Fruit fly (Drosophila melanogaster) whole organism, embryonic: ENCODE results near the gene Mob3.
A peak's percentile ranks its signal among the peaks of the same experiment; 100 is the strongest.

ENCODE experiments used
- BEAF-32 ChIP-seq: fragments of 200-800 bp; sonication (Bioruptor generic); optimal IDR thresholded peaks from 3 replicates; lab custom pipeline; 2017; ENCODE audit warnings: missing biosample characterization, missing genetic modification characterization, mild to moderate bottlenecking, moderate library complexity, missing genetic modification reagents
- C15 ChIP-seq: fragments of 200-800 bp; sonication (Bioruptor generic); IDR thresholded peaks from 3 replicates; pipeline ENCODE4 v1.3.6; 2022; ENCODE audit warnings: missing biosample characterization, missing genetic modification characterization
- CG11560 ChIP-seq: fragments of 200-800 bp; sonication (Bioruptor generic); IDR thresholded peaks from 3 replicates; pipeline ENCODE4 v1.3.6; 2022; ENCODE audit warnings: missing biosample characterization, missing genetic modification characterization
- CG12236 ChIP-seq: fragments of 200-800 bp; sonication (Bioruptor generic); optimal IDR thresholded peaks from 2 replicates; lab custom pipeline; 2016; ENCODE audit warnings: missing biosample characterization, missing genetic modification characterization
- CG1233 ChIP-seq: fragments of 200-800 bp; sonication (Bioruptor generic); optimal IDR thresholded peaks from 4 replicates; lab custom pipeline; 2018; ENCODE audit warnings: missing biosample characterization, mild to moderate bottlenecking, missing genetic modification characterization
- CG12659 ChIP-seq: fragments of 200-800 bp; sonication (Bioruptor generic); optimal IDR thresholded peaks from 3 replicates; lab custom pipeline; 2017; ENCODE audit warnings: mild to moderate bottlenecking, missing biosample characterization, missing genetic modification reagents, missing genetic modification characterization
- CG13287 ChIP-seq: fragments of 200-800 bp; sonication (Bioruptor generic); IDR thresholded peaks from 2 replicates; pipeline ENCODE4 v1.3.6; 2022; ENCODE audit warnings: missing biosample characterization, missing genetic modification characterization; ENCODE audit not compliant: partially characterized antibody
- CG14710 ChIP-seq: fragments of 200-800 bp; sonication (Bioruptor generic); optimal IDR thresholded peaks from 3 replicates; lab custom pipeline; 2019; ENCODE audit warnings: missing biosample characterization, mild to moderate bottlenecking, missing genetic modification characterization, moderate library complexity
- CG14860 ChIP-seq: fragments of 200-800 bp; sonication (Bioruptor generic); IDR thresholded peaks from 3 replicates; pipeline ENCODE4 v1.3.6; 2022; ENCODE audit warnings: missing biosample characterization, missing genetic modification characterization; ENCODE audit not compliant: partially characterized antibody
- CG15269 ChIP-seq: fragments of 200-800 bp; sonication (Bioruptor generic); optimal IDR thresholded peaks from 2 replicates; lab custom pipeline; 2018; ENCODE audit warnings: missing biosample characterization, mild to moderate bottlenecking, missing genetic modification characterization, moderate library complexity
- CG17361 ChIP-seq: fragments of 200-800 bp; sonication (Bioruptor generic); IDR thresholded peaks from 3 replicates; pipeline ENCODE4 v1.3.6; 2022; ENCODE audit warnings: missing biosample characterization, missing genetic modification characterization
- CG18764 ChIP-seq: fragments of 200-800 bp; sonication (Bioruptor generic); optimal IDR thresholded peaks from 3 replicates; lab custom pipeline; 2016; ENCODE audit warnings: missing biosample characterization, missing genetic modification characterization
- CG2202 ChIP-seq: fragments of 200-800 bp; sonication (Bioruptor generic); optimal IDR thresholded peaks from 2 replicates; lab custom pipeline; 2018; ENCODE audit warnings: missing biosample characterization, mild to moderate bottlenecking, missing genetic modification characterization
- CG2678 ChIP-seq: fragments of 200-800 bp; sonication (Bioruptor generic); optimal IDR thresholded peaks from 3 replicates; lab custom pipeline; 2019; ENCODE audit warnings: missing biosample characterization, mild to moderate bottlenecking, missing genetic modification characterization, moderate library complexity
- CG42726 ChIP-seq: fragments of 200-800 bp; sonication (Bioruptor generic); IDR thresholded peaks from 2 replicates; pipeline ENCODE4 v1.3.6; 2022; ENCODE audit warnings: missing biosample characterization, missing genetic modification characterization; ENCODE audit not compliant: partially characterized antibody
- CG4404 ChIP-seq: fragments of 200-800 bp; sonication (Bioruptor generic); IDR thresholded peaks from 2 replicates; pipeline ENCODE4 v1.3.6; 2022; ENCODE audit warnings: missing biosample characterization, missing genetic modification characterization
- CG7745 ChIP-seq: fragments of 200-800 bp; sonication (Bioruptor generic); optimal IDR thresholded peaks from 2 replicates; lab custom pipeline; 2018; ENCODE audit warnings: missing biosample characterization, mild to moderate bottlenecking, missing genetic modification characterization, moderate library complexity
- CG8944 ChIP-seq: fragments of 200-800 bp; sonication (Bioruptor generic); optimal IDR thresholded peaks from 3 replicates; lab custom pipeline; 2016; ENCODE audit warnings: missing biosample characterization, missing genetic modification characterization
- CG9797 ChIP-seq: fragments of 200-800 bp; sonication (Bioruptor generic); optimal IDR thresholded peaks from 3 replicates; lab custom pipeline; 2018; ENCODE audit warnings: missing biosample characterization, mild to moderate bottlenecking, missing genetic modification characterization
- CrebB ChIP-seq: fragments of 200-800 bp; sonication (Bioruptor generic); optimal IDR thresholded peaks from 3 replicates; lab custom pipeline; 2018; ENCODE audit warnings: missing biosample characterization, mild to moderate bottlenecking, missing genetic modification characterization
- Dek ChIP-seq: fragments of 200-800 bp; sonication (Bioruptor generic); optimal IDR thresholded peaks from 3 replicates; lab custom pipeline; 2019; ENCODE audit warnings: missing biosample characterization, mild to moderate bottlenecking, missing genetic modification characterization, moderate library complexity
- GATAe ChIP-seq: fragments of 200-800 bp; sonication (Bioruptor generic); conservative IDR thresholded peaks from 2 replicates; pipeline ENCODE4 v1.3.6; 2022; ENCODE audit warnings: missing biosample characterization, missing genetic modification characterization
- NK7.1 ChIP-seq: fragments of 200-800 bp; sonication (Bioruptor generic); optimal IDR thresholded peaks from 3 replicates; lab custom pipeline; 2016; ENCODE audit warnings: missing biosample characterization, missing genetic modification characterization
- Opbp ChIP-seq: fragments of 200-800 bp; sonication (Bioruptor generic); IDR thresholded peaks from 3 replicates; pipeline ENCODE4 v1.3.6; 2022; ENCODE audit warnings: missing biosample characterization, missing genetic modification characterization; ENCODE audit not compliant: partially characterized antibody
- Poxn ChIP-seq: fragments of 200-800 bp; sonication (Bioruptor generic); IDR thresholded peaks from 2 replicates; pipeline ENCODE4 v1.3.6; 2022; ENCODE audit warnings: missing biosample characterization, missing genetic modification characterization
- Sox100B ChIP-seq: fragments of 200-800 bp; sonication (Bioruptor generic); optimal IDR thresholded peaks from 3 replicates; lab custom pipeline; 2018; ENCODE audit warnings: missing biosample characterization, mild to moderate bottlenecking, missing genetic modification characterization
- Sry-β ChIP-seq: fragments of 200-800 bp; sonication (Bioruptor generic); optimal IDR thresholded peaks from 2 replicates; lab custom pipeline; 2018; ENCODE audit warnings: missing biosample characterization, mild to moderate bottlenecking, missing genetic modification characterization, moderate library complexity
- Sry-δ ChIP-seq: fragments of 200-800 bp; sonication (Bioruptor generic); optimal IDR thresholded peaks from 2 replicates; lab custom pipeline; 2016; ENCODE audit warnings: missing biosample characterization, missing genetic modification characterization
- az2 ChIP-seq: fragments of 200-800 bp; sonication (Bioruptor generic); optimal IDR thresholded peaks from 3 replicates; lab custom pipeline; 2016; ENCODE audit warnings: missing biosample characterization, missing genetic modification characterization
- crol ChIP-seq: fragments of 200-800 bp; sonication (Bioruptor generic); IDR thresholded peaks from 2 replicates; pipeline ENCODE4 v1.3.6; 2022; ENCODE audit warnings: missing biosample characterization, missing genetic modification characterization
- disco-r ChIP-seq: fragments of 200-800 bp; sonication (Bioruptor generic); optimal IDR thresholded peaks from 2 replicates; lab custom pipeline; 2016; ENCODE audit warnings: missing biosample characterization, missing genetic modification characterization
- dmrt11E ChIP-seq: fragments of 200-800 bp; sonication (Bioruptor generic); optimal IDR thresholded peaks from 3 replicates; lab custom pipeline; 2018; ENCODE audit warnings: missing biosample characterization, mild to moderate bottlenecking, missing genetic modification characterization, moderate library complexity
- ems ChIP-seq: fragments of 200-800 bp; sonication (Bioruptor generic); optimal IDR thresholded peaks from 3 replicates; lab custom pipeline; 2016; ENCODE audit warnings: missing biosample characterization, missing genetic modification characterization
- exex ChIP-seq: fragments of 200-800 bp; sonication (Bioruptor generic); optimal IDR thresholded peaks from 4 replicates; lab custom pipeline; 2018; ENCODE audit warnings: missing biosample characterization, mild to moderate bottlenecking, missing genetic modification characterization, moderate library complexity
- gcm ChIP-seq: fragments of 200-800 bp; sonication (Bioruptor generic); optimal IDR thresholded peaks from 2 replicates; lab custom pipeline; 2019; ENCODE audit warnings: missing biosample characterization, mild to moderate bottlenecking, missing genetic modification characterization, moderate library complexity
- gcm2 ChIP-seq: fragments of 200-800 bp; sonication (Bioruptor generic); optimal IDR thresholded peaks from 2 replicates; lab custom pipeline; 2016; ENCODE audit warnings: missing biosample characterization, missing genetic modification characterization
- her ChIP-seq: fragments of 200-800 bp; sonication (Bioruptor generic); optimal IDR thresholded peaks from 2 replicates; lab custom pipeline; 2016; ENCODE audit warnings: missing biosample characterization, missing genetic modification characterization
- kah ChIP-seq: fragments of 200-800 bp; sonication (Bioruptor generic); optimal IDR thresholded peaks from 2 replicates; lab custom pipeline; 2018; ENCODE audit warnings: missing biosample characterization, mild to moderate bottlenecking, missing genetic modification characterization
- klu ChIP-seq: fragments of 200-800 bp; sonication (Bioruptor generic); IDR thresholded peaks from 2 replicates; pipeline ENCODE4 v1.3.6; 2022; ENCODE audit warnings: missing biosample characterization, missing genetic modification characterization
- luna ChIP-seq: fragments of 200-800 bp; sonication (Bioruptor generic); optimal IDR thresholded peaks from 2 replicates; lab custom pipeline; 2016; ENCODE audit warnings: missing biosample characterization, missing genetic modification characterization
- nerfin-1 ChIP-seq: fragments of 200-800 bp; sonication (Bioruptor generic); optimal IDR thresholded peaks from 3 replicates; lab custom pipeline; 2019; ENCODE audit warnings: missing biosample characterization, mild to moderate bottlenecking, missing genetic modification characterization, moderate library complexity
- nerfin-2 ChIP-seq: fragments of 200-800 bp; sonication (Bioruptor generic); IDR thresholded peaks from 2 replicates; pipeline ENCODE4 v1.3.6; 2022; ENCODE audit warnings: missing biosample characterization, missing genetic modification characterization; ENCODE audit not compliant: partially characterized antibody
- repo ChIP-seq: fragments of 200-800 bp; sonication (Bioruptor generic); optimal IDR thresholded peaks from 2 replicates; lab custom pipeline; 2016; ENCODE audit warnings: missing biosample characterization, missing genetic modification characterization
- salm ChIP-seq: fragments of 200-800 bp; sonication (Bioruptor generic); optimal IDR thresholded peaks from 2 replicates; lab custom pipeline; 2018; ENCODE audit warnings: missing biosample characterization, mild to moderate bottlenecking, missing genetic modification characterization
- sd ChIP-seq: fragments of 200-800 bp; sonication (Bioruptor generic); optimal IDR thresholded peaks from 3 replicates; lab custom pipeline; 2018; ENCODE audit warnings: missing biosample characterization, mild to moderate bottlenecking, missing genetic modification characterization, moderate library complexity
- so ChIP-seq: fragments of 200-800 bp; sonication (Bioruptor generic); IDR thresholded peaks from 3 replicates; pipeline ENCODE4 v1.3.6; 2022; ENCODE audit warnings: missing biosample characterization, missing genetic modification characterization
- sob ChIP-seq: fragments of 200-800 bp; sonication (Bioruptor generic); IDR thresholded peaks from 2 replicates; pipeline ENCODE4 v1.3.6; 2022; ENCODE audit warnings: missing biosample characterization, missing genetic modification characterization
- sqz ChIP-seq: fragments of 200-800 bp; sonication (Bioruptor generic); optimal IDR thresholded peaks from 3 replicates; lab custom pipeline; 2018; ENCODE audit warnings: missing biosample characterization, mild to moderate bottlenecking, missing genetic modification characterization
- stc ChIP-seq: fragments of 200-800 bp; sonication (Bioruptor generic); IDR thresholded peaks from 2 replicates; pipeline ENCODE4 v1.3.6; 2022; ENCODE audit warnings: missing biosample characterization, missing genetic modification characterization
- unc-4 ChIP-seq: fragments of 200-800 bp; sonication (Bioruptor generic); IDR thresholded peaks from 2 replicates; pipeline ENCODE4 v1.3.6; 2022; ENCODE audit warnings: missing biosample characterization, missing genetic modification characterization; ENCODE audit not compliant: partially characterized antibody
- wor ChIP-seq: fragments of 200-800 bp; sonication (Bioruptor generic); IDR thresholded peaks from 2 replicates; pipeline ENCODE4 v1.3.6; 2022; ENCODE audit warnings: missing biosample characterization, missing genetic modification characterization
- yki ChIP-seq: fragments of >200 bp; optimal IDR thresholded peaks from 3 replicates; lab custom pipeline; 2018

Mob3 gene

dm6 chr2L:10231092-10231494, 34.0 kb upstream of the Mob3 start (continued):
- TF ChIP-seq gcm2 (GFP tag; lab: Kevin White, UChicago) (no peak), nerfin-1 (tag; lab: Kevin White, UChicago) (peak; percentile 60), CrebB (no peak), CG18764 (GFP tag; lab: Kevin White, UChicago) (no peak), yki (lab: Kevin White, UChicago) (no peak), CG12659 (peak; percentile 25), BEAF-32 (no peak), unc-4 (no peak), Dek (no peak), CG15269 (tag; lab: Kevin White, UChicago) (peak; percentile 9), kah (GFP tag; lab: Kevin White, UChicago) (no peak), sd (tag; lab: Kevin White, UChicago) (peak; percentile 84), gcm (GFP tag; lab: Kevin White, UChicago) (no peak), salm (tag; lab: Kevin White, UChicago) (no peak), klu (GFP tag; lab: Robert Waterston, UW) (no peak), repo (GFP tag; lab: Kevin White, UChicago) (no peak), CG8944 (GFP tag; lab: Kevin White, UChicago) (no peak), so (GFP tag; lab: Robert Waterston, UW) (0 out of 3 replicates have a peak, but pooled peaks have one; percentile 25), Sry-β (GFP tag; lab: Kevin White, UChicago) (no peak), her (GFP tag; lab: Kevin White, UChicago) (peak; percentile 14), C15 (no peak), CG11560 (tag; lab: Robert Waterston, UW) (no peak), CG42726 (GFP tag; lab: Robert Waterston, UW) (no peak), dmrt11E (peak; percentile 14), Sry-δ (GFP tag; lab: Kevin White, UChicago) (no peak), exex (tag; lab: Kevin White, UChicago) (peak; percentile 32), Opbp (GFP tag; lab: Robert Waterston, UW) (no peak), CG7745 (no peak), CG13287 (GFP tag; lab: Robert Waterston, UW) (no peak), CG12236 (GFP tag; lab: Kevin White, UChicago) (no peak), sob (0 out of 2 replicates have a peak, but pooled peaks have one; percentile 9), CG9797 (no peak), Poxn (GFP tag; lab: Robert Waterston, UW) (no peak), CG2678 (no peak), crol (GFP tag; lab: Robert Waterston, UW) (no peak), NK7.1 (GFP tag; lab: Kevin White, UChicago) (no peak), stc (GFP tag; lab: Robert Waterston, UW) (no peak), nerfin-2 (GFP tag; lab: Robert Waterston, UW) (no peak), CG14710 (tag; lab: Kevin White, UChicago) (no peak), CG1233 (no peak), wor (GFP tag; lab: Robert Waterston, UW) (no peak), CG17361 (GFP tag; lab: Robert Waterston, UW) (no peak), Sox100B (no peak), ems (GFP tag; lab: Kevin White, UChicago) (no peak), az2 (no peak), sqz (GFP tag; lab: Kevin White, UChicago) (no peak), GATAe (GFP tag; lab: Robert Waterston, UW) (no peak), CG4404 (GFP tag; lab: Robert Waterston, UW) (no peak), CG2202 (no peak), CG14860 (GFP tag; lab: Robert Waterston, UW) (no peak), disco-r (no peak), luna (GFP tag; lab: Kevin White, UChicago) (no peak)
